Fruit fly (Drosophila melanogaster) whole organism, prepupa: Measurements from ENCODE around the gene Tsp29Fb.

Experiments used
- Blimp-1 ChIP-seq: fragments of 200-800 bp; sonication (Bioruptor generic); optimal IDR thresholded peaks from 3 replicates; lab custom pipeline; 2017; ENCODE audit warnings: missing biosample characterization, missing genetic modification characterization, mild to moderate bottlenecking, moderate library complexity, missing genetic modification reagents
- CG10631 ChIP-seq: fragments of 200-800 bp; sonication (Bioruptor generic); optimal IDR thresholded peaks from 2 replicates; lab custom pipeline; 2016; ENCODE audit warnings: missing biosample characterization, missing genetic modification characterization
- CG15336 ChIP-seq: fragments of 200-800 bp; sonication (Bioruptor generic); IDR thresholded peaks from 2 replicates; pipeline ENCODE4 v1.3.6; 2022; ENCODE audit warnings: missing biosample characterization, missing genetic modification characterization
- Ets21C ChIP-seq: fragments of 200-800 bp; sonication (Bioruptor generic); optimal IDR thresholded peaks from 3 replicates; lab custom pipeline; 2016; ENCODE audit warnings: missing biosample characterization, missing genetic modification characterization
- Gug ChIP-seq: fragments of 200-800 bp; sonication (Bioruptor generic); IDR thresholded peaks from 2 replicates; pipeline ENCODE4 v1.3.6; 2022; ENCODE audit warnings: missing biosample characterization, missing genetic modification characterization
- Hr39 ChIP-seq: fragments of 200-800 bp; sonication (Bioruptor generic); optimal IDR thresholded peaks from 2 replicates; lab custom pipeline; 2016; ENCODE audit warnings: missing biosample characterization, missing genetic modification characterization
- Lpt ChIP-seq: fragments of 200-800 bp; sonication (Bioruptor generic); optimal IDR thresholded peaks from 3 replicates; lab custom pipeline; 2016; ENCODE audit warnings: missing biosample characterization, missing genetic modification characterization
- spab ChIP-seq: fragments of 200-800 bp; sonication (Bioruptor generic); optimal IDR thresholded peaks from 2 replicates; lab custom pipeline; 2017; ENCODE audit warnings: missing biosample characterization, mild to moderate bottlenecking, missing genetic modification characterization, missing genetic modification reagents
- svp ChIP-seq: fragments of 200-800 bp; sonication (Bioruptor generic); peaks from one replicate; lab custom pipeline; 2016; ENCODE audit warnings: missing biosample characterization, missing genetic modification characterization
- vri ChIP-seq: fragments of 200-800 bp; sonication (Bioruptor generic); optimal IDR thresholded peaks from 3 replicates; lab custom pipeline; 2016; ENCODE audit warnings: missing biosample characterization, mild to moderate bottlenecking, missing genetic modification characterization

DNA sequence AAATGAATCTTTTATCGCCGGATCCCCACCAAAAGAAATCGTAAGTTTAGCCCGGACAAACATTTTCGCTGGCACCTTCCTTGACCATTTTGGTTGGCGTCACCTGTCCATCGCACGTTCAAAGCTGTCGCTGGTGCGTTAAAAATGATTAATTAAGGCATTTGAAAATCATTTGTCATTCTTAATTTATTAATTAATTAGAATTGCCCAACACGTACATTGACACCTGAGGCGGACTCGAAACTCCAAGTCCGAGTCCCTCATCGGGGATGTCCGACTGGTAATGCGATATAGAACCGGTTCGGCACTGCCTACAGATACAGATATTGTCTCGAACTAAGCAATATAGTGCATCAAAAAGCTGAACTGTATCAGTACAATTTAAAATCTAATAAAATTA lies 49.0 kb upstream of the Tsp29Fb start:
- no peak for TF ChIP-seq CG10631 (GFP tag; lab: Kevin White, UChicago)
- no peak for TF ChIP-seq vri (GFP tag; lab: Kevin White, UChicago)
- no peak for TF ChIP-seq spab (GFP tag; lab: Kevin White, UChicago)
- no peak for TF ChIP-seq Lpt
- no peak for TF ChIP-seq Blimp-1 (GFP tag; lab: Kevin White, UChicago)
- no peak for TF ChIP-seq Gug (GFP tag; lab: Robert Waterston, UW)
- no peak for TF ChIP-seq svp
- TF ChIP-seq Hr39 (GFP tag; lab: Kevin White, UChicago): no peak
- no peak for TF ChIP-seq Ets21C
- no peak for TF ChIP-seq CG15336 (GFP tag; lab: Robert Waterston, UW)
